Fruit fly (Drosophila melanogaster): Measurements from ENCODE around the gene Fadd.

DNA sequence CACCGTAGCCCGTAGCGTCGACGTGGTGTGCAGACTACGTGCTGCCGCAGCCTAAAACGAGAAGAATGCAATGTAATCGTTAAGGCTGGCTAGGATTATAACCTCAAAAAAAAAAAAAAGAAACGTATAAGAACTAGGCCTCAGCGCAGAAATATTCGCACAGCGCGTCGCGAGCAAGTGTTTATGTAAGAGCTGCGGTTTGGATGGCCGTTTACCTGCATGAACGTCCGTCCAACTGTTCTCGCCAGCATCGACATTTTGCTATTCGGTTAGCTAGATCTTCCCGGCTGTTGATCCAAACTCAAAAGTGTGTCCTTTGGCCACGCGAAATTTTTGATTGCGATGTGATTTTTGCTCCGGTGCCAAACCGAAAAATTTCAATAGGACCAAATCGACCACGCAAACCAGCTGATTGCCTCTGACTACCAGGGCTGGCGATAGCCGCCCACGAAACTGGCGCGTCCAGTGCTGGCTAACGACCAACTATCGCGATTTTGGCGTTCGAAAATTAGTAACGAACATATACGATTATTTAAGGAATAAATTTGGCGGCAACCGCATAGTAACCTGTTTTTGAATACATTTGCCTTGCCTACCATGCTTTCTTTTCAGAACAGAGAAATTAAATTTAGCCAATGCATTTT is 15.4 kb upstream of the Fadd start, which contains the start of gene Idh3b:
- TF ChIP-seq cic (GFP tag; optimal IDR thresholded peaks at IDR 0.05): peak; percentile 40
- peak; percentile 74 for TF ChIP-seq bab1 (GFP tag; optimal IDR thresholded peaks at IDR 0.05)
- peak; percentile 73 for TF ChIP-seq CG7101 (tag; optimal IDR thresholded peaks at IDR 0.05)
- peak; percentile 57 for TF ChIP-seq CG7045 (GFP tag; optimal IDR thresholded peaks at IDR 0.05)
- TF ChIP-seq Clk (GFP tag; optimal IDR thresholded peaks at IDR 0.05): peak; percentile 57

Data from whole organism, adult.